Fruit fly (Drosophila melanogaster): ENCODE measurements around the gene CG10958.

CG10958 gene

dm6 chrX:8091017-8091620 lies 41.0 kb upstream of the CG10958 start (continued):
- peak; percentile 87 for TF ChIP-seq zfh2 (GFP tag; optimal IDR thresholded peaks at IDR 0.05)
- peak in 1 of 2 experiments; percentile 93 for TF ChIP-seq Eip74EF (GFP tag; optimal IDR thresholded peaks at IDR 0.05)
- TF ChIP-seq jigr1 (GFP tag; IDR thresholded peaks at IDR 0.05) = peak; percentile 94
- TF ChIP-seq CG6654 (GFP tag; optimal IDR thresholded peaks at IDR 0.05) = peak; percentile 89
- no peak for TF ChIP-seq hkb (optimal IDR thresholded peaks at IDR 0.05)
- peak; percentile 99 for TF ChIP-seq hkb (GFP tag; IDR thresholded peaks at IDR 0.05)
- TF ChIP-seq CG12299 (tag; optimal IDR thresholded peaks at IDR 0.05) = peak; percentile 93
- TF ChIP-seq CG2678 (tag; optimal IDR thresholded peaks at IDR 0.05) = peak; percentile 97
- no peak for TF ChIP-seq CG17912 (GFP tag; optimal IDR thresholded peaks at IDR 0.05)
- TF ChIP-seq CG2129 (GFP tag; IDR thresholded peaks at IDR 0.05; ENCODE audit: partially characterized antibody) = no peak
- TF ChIP-seq CG9727 (GFP tag; optimal IDR thresholded peaks at IDR 0.05) = peak; percentile 96
- TF ChIP-seq Chrac-16 (GFP tag; optimal IDR thresholded peaks at IDR 0.05) = peak; percentile 94
- TF ChIP-seq aop (GFP tag; IDR thresholded peaks at IDR 0.05) = peak; percentile 94
- TF ChIP-seq CG15514 (GFP tag; optimal IDR thresholded peaks at IDR 0.05) = peak; percentile 93
- TF ChIP-seq Sin3A (optimal IDR thresholded peaks at IDR 0.05) = no peak
- peak; percentile 96 for TF ChIP-seq CG6854 (GFP tag; optimal IDR thresholded peaks at IDR 0.05)
- peak; percentile 96 for TF ChIP-seq CG3726 (GFP tag; IDR thresholded peaks at IDR 0.05)
- TF ChIP-seq CG11398 (GFP tag; optimal IDR thresholded peaks at IDR 0.05) = peak; percentile 37
- TF ChIP-seq Hr51 (GFP tag; optimal IDR thresholded peaks at IDR 0.05) = peak; percentile 88 to 97
- TF ChIP-seq Sry-β (GFP tag; optimal IDR thresholded peaks at IDR 0.05) = no peak
- peak; percentile 95 for TF ChIP-seq az2 (GFP tag; optimal IDR thresholded peaks at IDR 0.05)
- TF ChIP-seq sima (GFP tag; optimal IDR thresholded peaks at IDR 0.05) = peak; percentile 59
- TF ChIP-seq Kr (GFP tag; optimal IDR thresholded peaks at IDR 0.05) = no peak
- TF ChIP-seq fu2 (GFP tag; optimal IDR thresholded peaks at IDR 0.05) = peak; percentile 85
- TF ChIP-seq CG5245 (GFP tag; optimal IDR thresholded peaks at IDR 0.05) = peak; percentile 93
- no peak for TF ChIP-seq CG1832 (GFP tag; optimal IDR thresholded peaks at IDR 0.05)
- peak; percentile 96 for TF ChIP-seq Fer3 (tag; optimal IDR thresholded peaks at IDR 0.05)
- TF ChIP-seq tx (GFP tag; optimal IDR thresholded peaks at IDR 0.05) = peak; percentile 83
- no peak for TF ChIP-seq hth (optimal IDR thresholded peaks at IDR 0.05)
- no peak for TF ChIP-seq CG14860 (GFP tag; IDR thresholded peaks at IDR 0.05; ENCODE audit: partially characterized antibody)
- TF ChIP-seq CG15073 (GFP tag; optimal IDR thresholded peaks at IDR 0.05) = peak; percentile 66
- no peak for TF ChIP-seq cad (GFP tag; optimal IDR thresholded peaks at IDR 0.05)
- peak; percentile 83 for TF ChIP-seq CG12744 (GFP tag; optimal IDR thresholded peaks at IDR 0.05)
- peak; percentile 65 for TF ChIP-seq CG3163 (GFP tag; optimal IDR thresholded peaks at IDR 0.05)
- peak; percentile 96 for TF ChIP-seq CG17829 (tag; optimal IDR thresholded peaks at IDR 0.05)
- TF ChIP-seq grn (GFP tag; optimal IDR thresholded peaks at IDR 0.05) = peak; percentile 96
- TF ChIP-seq CG10147 (GFP tag; optimal IDR thresholded peaks at IDR 0.05) = peak; percentile 95
- peak; percentile 99 for TF ChIP-seq CG5953 (GFP tag; IDR thresholded peaks at IDR 0.05)
- peak; percentile 99 for TF ChIP-seq CG34422 (GFP tag; IDR thresholded peaks at IDR 0.05)
- TF ChIP-seq kah (GFP tag; optimal IDR thresholded peaks at IDR 0.05) = peak; percentile 84
- TF ChIP-seq Xrp1 (GFP tag; IDR thresholded peaks at IDR 0.05) = peak; percentile 99
- TF ChIP-seq CG8944 (GFP tag; optimal IDR thresholded peaks at IDR 0.05) = peak; percentile 75
- TF ChIP-seq caup (GFP tag; optimal IDR thresholded peaks at IDR 0.05; ENCODE audit: severe bottlenecking) = peak; percentile 97
- TF ChIP-seq Mrtf (GFP tag; IDR thresholded peaks at IDR 0.05) = peak; percentile 98
- TF ChIP-seq CG2202 (tag; optimal IDR thresholded peaks at IDR 0.05) = peak; percentile 92
- peak; percentile 91 for TF ChIP-seq Dad (GFP tag; optimal IDR thresholded peaks at IDR 0.05)
- peak; percentile 58 for TF ChIP-seq da (GFP tag; optimal IDR thresholded peaks at IDR 0.05)
- TF ChIP-seq vnd (GFP tag; IDR thresholded peaks at IDR 0.05; ENCODE audit: partially characterized antibody) = no peak
- TF ChIP-seq sisA (GFP tag; IDR thresholded peaks at IDR 0.05) = peak; percentile 97
- TF ChIP-seq sim (GFP tag; IDR thresholded peaks at IDR 0.05) = peak; percentile 97
- TF ChIP-seq run (tag; optimal IDR thresholded peaks at IDR 0.05) = peak; percentile 94

All from whole organism, embryonic.